Worm (Caenorhabditis elegans): Measurements from ENCODE around the gene W05H5.1.

W05H5.1 gene

DNA sequence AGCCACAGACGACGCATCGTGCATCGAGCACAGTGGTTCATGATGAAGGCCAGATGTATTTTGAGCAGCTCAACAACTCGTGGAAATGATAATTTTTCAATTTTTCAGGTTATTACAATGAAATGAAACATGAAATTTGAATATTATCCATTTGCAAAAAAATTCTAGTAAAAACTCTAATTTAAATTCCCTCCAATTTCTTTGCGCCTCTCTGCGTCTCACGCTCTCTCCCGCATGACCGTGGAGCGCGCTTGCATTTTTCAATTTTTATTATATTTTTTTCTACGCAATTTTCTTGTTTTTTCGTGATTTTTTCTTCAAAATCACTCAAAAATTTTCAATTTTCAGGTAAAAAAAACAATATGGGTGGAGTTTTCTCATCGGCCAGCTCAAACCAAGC, 14.8 kb upstream of the W05H5.1 start, which contains the start of gene tag-281 (continued):
- no peak for TF ChIP-seq daf-16 (GFP tag; optimal IDR thresholded peaks at IDR 0.05)
- TF ChIP-seq daf-16 (tag; optimal IDR thresholded peaks at IDR 0.05), result no peak
- no peak for TF ChIP-seq zip-2 (tag; optimal IDR thresholded peaks at IDR 0.05)
- TF ChIP-seq spr-3 (GFP tag; optimal IDR thresholded peaks at IDR 0.05), result no peak
- no peak for TF ChIP-seq ceh-28 (tag; optimal IDR thresholded peaks at IDR 0.05)
- no peak for TF ChIP-seq tra-1 (GFP tag; IDR thresholded peaks at IDR 0.05)
- peak; percentile 99 for TF ChIP-seq lin-38 (GFP tag; IDR thresholded peaks at IDR 0.05)
- peak in 1 of 2 experiments; percentile 45 for TF ChIP-seq unc-62 (GFP tag; optimal IDR thresholded peaks at IDR 0.05 in 1 of 2)
- no peak for TF ChIP-seq unc-62 (tag; optimal IDR thresholded peaks at IDR 0.05)
- peak; percentile 68 for TF ChIP-seq nhr-6 (tag; optimal IDR thresholded peaks at IDR 0.05)
- no peak for TF ChIP-seq unc-39 (tag; optimal IDR thresholded peaks at IDR 0.05)
- peak; percentile 51 for TF ChIP-seq dmd-6 (GFP tag; IDR thresholded peaks at IDR 0.05)
- TF ChIP-seq snpc-1.2 (GFP tag; IDR thresholded peaks at IDR 0.05), result no peak
- TF ChIP-seq mdl-1 (tag; optimal IDR thresholded peaks at IDR 0.05), result peak in 1 of 2 experiments; percentile 17
- TF ChIP-seq zag-1 (tag; optimal IDR thresholded peaks at IDR 0.05), result no peak
- TF ChIP-seq ctbp-1 (GFP tag; IDR thresholded peaks at IDR 0.05), result no peak
- TF ChIP-seq hlh-30 (tag; optimal IDR thresholded peaks at IDR 0.05; ENCODE audit: insufficient read depth), result no peak
- TF ChIP-seq zfp-3 (GFP tag; conservative IDR thresholded peaks at IDR 0.05), result peak; percentile 60; the same call in 1 of the 2 replicates
- TF ChIP-seq dpl-1 (GFP tag; optimal IDR thresholded peaks at IDR 0.05), result peak; percentile 96
- peak; percentile 41; the same call in 1 of the 2 replicates for TF ChIP-seq T26A8.4 (GFP tag; IDR thresholded peaks at IDR 0.05)
- no peak for TF ChIP-seq egl-27 (tag; optimal IDR thresholded peaks at IDR 0.05)
- TF ChIP-seq F44E2.7 (GFP tag; IDR thresholded peaks at IDR 0.05), result no peak
- peak; percentile 85 for TF ChIP-seq mes-2 (tag; optimal IDR thresholded peaks at IDR 0.05; ENCODE audit: poor library complexity, severe bottlenecking)
- TF ChIP-seq nhr-11 (tag; optimal IDR thresholded peaks at IDR 0.05), result peak; percentile 24
- no peak for TF ChIP-seq aly-2 (tag; optimal IDR thresholded peaks at IDR 0.05)
- peak in 1 of 2 experiments; percentile 59 for TF ChIP-seq hif-1 (tag; optimal IDR thresholded peaks at IDR 0.05)
- TF ChIP-seq dmd-8 (GFP tag; IDR thresholded peaks at IDR 0.05), result no peak
- no peak for TF ChIP-seq tag-97 (GFP tag; IDR thresholded peaks at IDR 0.05)
- TF ChIP-seq hlh-11 (tag; optimal IDR thresholded peaks at IDR 0.05), result peak; percentile 49
- no peak for TF ChIP-seq egl-43 (GFP tag; IDR thresholded peaks at IDR 0.05)
- no peak for TF ChIP-seq F10B5.3 (tag; optimal IDR thresholded peaks at IDR 0.05)
- peak; percentile 55; the same call in 1 of the 2 replicates for TF ChIP-seq hmg-1.1 (GFP tag; IDR thresholded peaks at IDR 0.05)
- TF ChIP-seq ces-1 (GFP tag; optimal IDR thresholded peaks at IDR 0.05), result no peak
- no peak for TF ChIP-seq madf-9 (GFP tag; conservative IDR thresholded peaks at IDR 0.05)
- no peak for TF ChIP-seq Y105C5A.15 (GFP tag; IDR thresholded peaks at IDR 0.05)
- no peak for TF ChIP-seq ceh-32 (tag; optimal IDR thresholded peaks at IDR 0.05; ENCODE audit: poor library complexity)
- TF ChIP-seq dmd-9 (GFP tag; IDR thresholded peaks at IDR 0.05), result 0 out of 2 replicates have a peak, but pooled peaks have one; percentile 50
- TF ChIP-seq saeg-2 (GFP tag; IDR thresholded peaks at IDR 0.05), result no peak
- TF ChIP-seq nhr-111 (GFP tag; optimal IDR thresholded peaks at IDR 0.05), result no peak

DNA sequence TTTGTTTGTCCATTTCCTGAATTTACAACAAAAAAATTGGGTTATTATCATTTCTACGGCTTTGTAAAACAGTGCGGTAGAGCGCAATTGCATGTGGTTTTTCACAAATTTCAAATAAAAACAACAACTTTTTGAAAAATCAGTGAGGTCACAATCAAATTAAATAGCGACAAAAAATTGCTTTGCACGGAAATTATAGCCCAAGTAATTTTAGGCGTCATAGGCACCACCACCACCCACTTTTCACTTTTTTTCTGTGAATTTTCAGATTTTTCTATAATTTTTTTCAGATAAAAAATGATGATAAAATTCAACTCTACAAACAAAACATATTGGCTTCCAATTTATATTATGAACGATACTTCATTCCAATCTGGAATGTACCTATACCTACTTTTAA, 12.7 kb upstream of the W05H5.1 start, which contains the start of gene sre-38:
sre-38 (plus strand) TSS at position 301 of the 400 bp plus-strand sequence.
- TF ChIP-seq pha-4 (GFP tag; IDR thresholded peaks at IDR 0.05), result no peak
- TF ChIP-seq pha-4 (tag; optimal IDR thresholded peaks at IDR 0.05), result no peak
- no peak for TF ChIP-seq hif-1 (tag; optimal IDR thresholded peaks at IDR 0.05)
- no peak for TF ChIP-seq zip-2 (tag; optimal IDR thresholded peaks at IDR 0.05)
- TF ChIP-seq unc-62 (GFP tag; optimal IDR thresholded peaks at IDR 0.05 in 1 of 2), result no peak
- TF ChIP-seq unc-62 (tag; optimal IDR thresholded peaks at IDR 0.05), result no peak
- no peak for TF ChIP-seq Y48G9A.11 (GFP tag; IDR thresholded peaks at IDR 0.05)
- no peak for TF ChIP-seq ceh-28 (tag; optimal IDR thresholded peaks at IDR 0.05)
- no peak for TF ChIP-seq ZK337.2 (GFP tag; IDR thresholded peaks at IDR 0.05)
- TF ChIP-seq nhr-25 (tag; optimal IDR thresholded peaks at IDR 0.05; ENCODE audit: borderline replicate concordance, insufficient read depth), result no peak
- no peak for TF ChIP-seq ceh-62 (tag; optimal IDR thresholded peaks at IDR 0.05)
- no peak for TF ChIP-seq spr-1 (tag; optimal IDR thresholded peaks at IDR 0.05)
- TF ChIP-seq nhr-41 (GFP tag; IDR thresholded peaks at IDR 0.05), result no peak
